Worm (Caenorhabditis elegans): ENCODE data around the gene fbxb-112.

ce11 chrII:3482231-3482630, 8.7 kb upstream of the fbxb-112 start, which contains the start of gene smu-2:
- no peak for TF ChIP-seq B0310.2 (tag; optimal IDR thresholded peaks at IDR 0.05)
- TF ChIP-seq tbx-37 (GFP tag; conservative IDR thresholded peaks at IDR 0.05) = peak; percentile 68
- TF ChIP-seq ceh-13 (GFP tag; optimal IDR thresholded peaks at IDR 0.05) = no peak
- 0 out of 2 replicates have a peak, but pooled peaks have one; percentile 6 for TF ChIP-seq sea-1 (GFP tag; conservative IDR thresholded peaks at IDR 0.05)
- TF ChIP-seq hnd-1 (tag; optimal IDR thresholded peaks at IDR 0.05) = no peak
- TF ChIP-seq ets-7 (tag; optimal IDR thresholded peaks at IDR 0.05) = no peak
- no peak for TF ChIP-seq ama-1 (optimal IDR thresholded peaks at IDR 0.05)
